Worm (Caenorhabditis elegans) whole organism, L1 larva: ENCODE results near the gene C53B7.3.

Experiments used
- aly-2 ChIP-seq: fragments of 150-350 bp; optimal IDR thresholded peaks from 2 replicates; lab custom pipeline; 2014; ENCODE audit warnings: missing biosample characterization, missing genetic modification characterization
- lsy-2 ChIP-seq, 2 experiments: fragments of 150-350 bp; optimal IDR thresholded peaks; 2 replicates each; lab custom pipeline; 2014; ENCODE audit warnings: missing biosample characterization in 2 of 2, missing genetic modification characterization in 2 of 2
- mep-1 ChIP-seq: fragments of 150-350 bp; optimal IDR thresholded peaks from 2 replicates; lab custom pipeline; 2014; ENCODE audit warnings: missing biosample characterization, missing genetic modification characterization
- snpc-4 ChIP-seq: fragments of 150-350 bp; optimal IDR thresholded peaks from 2 replicates; lab custom pipeline; 2014; ENCODE audit warnings: missing biosample characterization, missing genetic modification characterization
- ztf-11 ChIP-seq, 2 experiments: sonication (generic microtip); optimal IDR thresholded peaks; 2 replicates each; lab custom pipeline; 2016 to 2017; ENCODE audit warnings: missing genetic modification characterization in 2 of 2, missing biosample characterization in 1 of 2, missing compliant biosample characterization in 1 of 2

- no peak for TF ChIP-seq mep-1
- TF ChIP-seq ztf-11 (tag; optimal IDR thresholded peaks at IDR 0.05; lab: Kevin White, UChicago) = no peak
- peak in 1 of 2 experiments; percentile 48 for TF ChIP-seq lsy-2 (tag; optimal IDR thresholded peaks at IDR 0.05; lab: Kevin White, UChicago)
- TF ChIP-seq aly-2 (tag; lab: Kevin White, UChicago) = no peak
- TF ChIP-seq snpc-4 (tag; lab: Kevin White, UChicago) = no peak
Observed at ce11 chrX:6894104-6894503, 49.5 kb downstream of the C53B7.3 start.
